Worm (Caenorhabditis elegans) whole organism, young adult: Measurements from ENCODE around the gene C47D2.1.

Experiments used
- Y79H2A.3 ChIP-seq: fragments of 200-800 bp; sonication (Bioruptor generic); conservative IDR thresholded peaks from 2 replicates; pipeline ENCODE4 v1.3.6; 2022; ENCODE audit warnings: missing genetic modification reagents, missing genetic modification characterization, missing compliant biosample characterization
- ama-1 ChIP-seq, 3 experiments: fragments of 150-350 bp in 1 of 3; sonication (generic microtip) in 2 of 3; optimal IDR thresholded peaks; 2 replicates each; lab custom pipeline; 2014 to 2018; ENCODE audit warnings: missing biosample characterization in 2 of 3, missing genetic modification characterization in 2 of 3, missing genetic modification reagents in 2 of 3
- ceh-40 ChIP-seq: fragments of 200-800 bp; sonication (Bioruptor generic); IDR thresholded peaks from 2 replicates; pipeline ENCODE4 v1.3.6; 2022; ENCODE audit warnings: missing genetic modification characterization, missing compliant biosample characterization
- ceh-79 ChIP-seq: sonication (generic microtip); optimal IDR thresholded peaks from 2 replicates; lab custom pipeline; 2017; ENCODE audit warnings: mild to moderate bottlenecking, missing genetic modification characterization, missing compliant biosample characterization
- efl-1 ChIP-seq: fragments of 150-350 bp; optimal IDR thresholded peaks from 2 replicates; lab custom pipeline; 2014; ENCODE audit warnings: missing biosample characterization, missing genetic modification reagents, missing genetic modification characterization
- lin-54 ChIP-seq: fragments of 200-800 bp; sonication (Bioruptor generic); optimal IDR thresholded peaks from 2 replicates; lab custom pipeline; 2018; ENCODE audit warnings: mild to moderate bottlenecking, missing genetic modification characterization, missing compliant biosample characterization
- nhr-179 ChIP-seq: sonication (generic microtip); optimal IDR thresholded peaks from 2 replicates; lab custom pipeline; 2016; ENCODE audit warnings: mild to moderate bottlenecking, missing genetic modification characterization, missing compliant biosample characterization
- rec-8 ChIP-seq, 2 experiments: sonication (generic microtip); optimal IDR thresholded peaks; 2 replicates each; lab custom pipeline; 2016; ENCODE audit warnings: mild to moderate bottlenecking in 2 of 2, missing genetic modification characterization in 2 of 2, missing genetic modification reagents in 2 of 2, missing genotype in 2 of 2, missing biosample characterization in 1 of 2, missing compliant biosample characterization in 1 of 2, moderate library complexity in 1 of 2
- snpc-4 ChIP-seq, 5 experiments: fragments of 150-350 bp in 1 of 5; sonication (generic microtip) in 4 of 5; optimal IDR thresholded peaks; 2 replicates each; lab custom pipeline; 2014 to 2018; ENCODE audit warnings: missing genetic modification characterization in 5 of 5, missing biosample characterization in 3 of 5, antibody characterized with exemption in 2 of 5, mild to moderate bottlenecking in 2 of 5, missing compliant biosample characterization in 2 of 5, missing genotype in 2 of 5, moderate library complexity in 2 of 5, missing genetic modification reagents in 1 of 5
- zfh-2 ChIP-seq: fragments of 200-800 bp; sonication (Bioruptor generic); conservative IDR thresholded peaks from 2 replicates; pipeline ENCODE4 v1.3.6; 2022; ENCODE audit warnings: missing genetic modification reagents, missing genetic modification characterization, missing compliant biosample characterization

DNA sequence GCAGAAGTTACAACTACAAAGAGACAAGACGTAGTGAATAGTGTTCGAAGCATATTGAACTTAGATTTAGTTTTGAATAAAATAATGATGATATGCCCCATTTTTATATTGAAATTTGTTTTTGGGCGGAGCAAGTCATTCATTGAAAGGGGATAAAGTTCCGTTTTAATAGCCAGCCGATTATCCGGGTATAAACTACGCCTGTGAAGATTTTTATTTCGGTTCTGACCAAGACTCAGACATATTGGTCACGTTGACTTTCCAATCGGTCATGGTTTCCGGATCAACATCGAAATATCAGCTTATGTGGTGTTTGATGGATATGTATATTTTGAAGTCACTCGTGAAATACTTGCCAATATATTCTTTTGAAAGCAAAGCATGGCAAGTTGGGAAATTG lies 3.8 kb downstream of the C47D2.1 start, which contains the start of gene K02A6.4:
- TF ChIP-seq lin-54 (GFP tag; lab: Kevin White, UChicago): no peak
- no peak for TF ChIP-seq efl-1
- TF ChIP-seq ceh-79: no peak
- no peak for TF ChIP-seq ama-1 (optimal IDR thresholded peaks at IDR 0.05; lab: Kevin White, UChicago)
- TF ChIP-seq ama-1 (GFP tag; optimal IDR thresholded peaks at IDR 0.05; lab: Kevin White, UChicago): no peak
- no peak for TF ChIP-seq ceh-40
- no peak for TF ChIP-seq zfh-2 (GFP tag; lab: Robert Waterston, UW)
- no peak for TF ChIP-seq nhr-179 (tag; lab: Kevin White, UChicago)
- TF ChIP-seq rec-8 (tag; optimal IDR thresholded peaks at IDR 0.05; lab: Kevin White, UChicago): no peak
- no peak for TF ChIP-seq snpc-4 (GFP tag; optimal IDR thresholded peaks at IDR 0.05; lab: Kevin White, UChicago)
- no peak for TF ChIP-seq snpc-4 (tag; optimal IDR thresholded peaks at IDR 0.05; lab: Kevin White, UChicago)
- no peak for TF ChIP-seq Y79H2A.3 (GFP tag; lab: Robert Waterston, UW)
